Fruit fly (Drosophila melanogaster) whole organism, embryonic: Measurements from ENCODE around the gene CG8993.

Source experiments
- Atf6 ChIP-seq: fragments of 200-800 bp; sonication (Bioruptor generic); IDR thresholded peaks from 2 replicates; pipeline ENCODE4 v1.3.6; 2022; ENCODE audit warnings: missing biosample characterization, missing genetic modification characterization
- CG12155 ChIP-seq: fragments of 200-800 bp; sonication (Bioruptor generic); optimal IDR thresholded peaks from 3 replicates; lab custom pipeline; 2016; ENCODE audit warnings: missing biosample characterization, missing genetic modification characterization
- CG12744 ChIP-seq: fragments of 200-800 bp; sonication (Bioruptor generic); optimal IDR thresholded peaks from 2 replicates; lab custom pipeline; 2016; ENCODE audit warnings: missing biosample characterization, missing genetic modification characterization
- CG13287 ChIP-seq: fragments of 200-800 bp; sonication (Bioruptor generic); IDR thresholded peaks from 2 replicates; pipeline ENCODE4 v1.3.6; 2022; ENCODE audit warnings: missing biosample characterization, missing genetic modification characterization; ENCODE audit not compliant: partially characterized antibody
- CG13424 ChIP-seq: fragments of 200-800 bp; sonication (Bioruptor generic); optimal IDR thresholded peaks from 2 replicates; lab custom pipeline; 2019; ENCODE audit warnings: missing biosample characterization, mild to moderate bottlenecking, missing genetic modification characterization, moderate library complexity
- CG13775 ChIP-seq: fragments of 200-800 bp; sonication (Bioruptor generic); optimal IDR thresholded peaks from 3 replicates; lab custom pipeline; 2017; ENCODE audit warnings: missing biosample characterization, mild to moderate bottlenecking, missing genetic modification characterization
- CG15073 ChIP-seq: fragments of 200-800 bp; sonication (Bioruptor generic); optimal IDR thresholded peaks from 2 replicates; lab custom pipeline; 2016; ENCODE audit warnings: missing biosample characterization, missing genetic modification characterization
- CG17829 ChIP-seq: fragments of 200-800 bp; optimal IDR thresholded peaks from 2 replicates; lab custom pipeline; 2019; ENCODE audit warnings: missing biosample characterization, mild to moderate bottlenecking, missing genetic modification characterization, moderate library complexity
- CG31441 ChIP-seq: fragments of 200-800 bp; sonication (Bioruptor generic); IDR thresholded peaks from 2 replicates; pipeline ENCODE4 v1.3.6; 2022; ENCODE audit warnings: missing biosample characterization, missing genetic modification characterization
- CG33213 ChIP-seq: fragments of 200-800 bp; sonication (Bioruptor generic); optimal IDR thresholded peaks from 3 replicates; lab custom pipeline; 2016; ENCODE audit warnings: missing biosample characterization, missing genetic modification characterization
- CG34224 ChIP-seq: fragments of 200-800 bp; sonication (Bioruptor generic); IDR thresholded peaks from 3 replicates; pipeline ENCODE4 v1.3.6; 2022; ENCODE audit warnings: missing biosample characterization, missing genetic modification characterization; ENCODE audit not compliant: partially characterized antibody
- CG4282 ChIP-seq: fragments of 200-800 bp; sonication (Bioruptor generic); optimal IDR thresholded peaks from 2 replicates; lab custom pipeline; 2016; ENCODE audit warnings: missing biosample characterization, missing genetic modification characterization
- CG6254 ChIP-seq: fragments of 200-800 bp; sonication (Bioruptor generic); optimal IDR thresholded peaks from 3 replicates; lab custom pipeline; 2017; ENCODE audit warnings: mild to moderate bottlenecking, missing biosample characterization, missing genetic modification reagents, missing genetic modification characterization
- CG8944 ChIP-seq: fragments of 200-800 bp; sonication (Bioruptor generic); optimal IDR thresholded peaks from 3 replicates; lab custom pipeline; 2016; ENCODE audit warnings: missing biosample characterization, missing genetic modification characterization
- CTCF ChIP-seq: fragments of 200-800 bp; sonication (Bioruptor generic); optimal IDR thresholded peaks from 2 replicates; lab custom pipeline; 2017; ENCODE audit warnings: missing biosample characterization, mild to moderate bottlenecking, missing genetic modification characterization, moderate library complexity
- CrebB ChIP-seq: fragments of 200-800 bp; sonication (Bioruptor generic); optimal IDR thresholded peaks from 3 replicates; lab custom pipeline; 2018; ENCODE audit warnings: missing biosample characterization, mild to moderate bottlenecking, missing genetic modification characterization
- D19B ChIP-seq: fragments of 200-800 bp; sonication (Bioruptor generic); optimal IDR thresholded peaks from 2 replicates; lab custom pipeline; 2017; ENCODE audit warnings: missing biosample characterization, mild to moderate bottlenecking, missing genetic modification characterization
- Deaf1 ChIP-seq: fragments of 200-800 bp; optimal IDR thresholded peaks from 3 replicates; lab custom pipeline; 2019; ENCODE audit warnings: missing biosample characterization, mild to moderate bottlenecking, missing genetic modification characterization, moderate library complexity
- E2f2 ChIP-seq: fragments of 200-800 bp; sonication (Bioruptor generic); IDR thresholded peaks from 2 replicates; pipeline ENCODE4 v1.3.6; 2022; ENCODE audit warnings: missing biosample characterization, missing genetic modification characterization
- Fer3 ChIP-seq: fragments of 200-800 bp; sonication (Bioruptor generic); optimal IDR thresholded peaks from 2 replicates; lab custom pipeline; 2018; ENCODE audit warnings: missing biosample characterization, mild to moderate bottlenecking, missing genetic modification characterization, moderate library complexity
- Hey ChIP-seq: fragments of 200-800 bp; sonication (Bioruptor generic); optimal IDR thresholded peaks from 3 replicates; lab custom pipeline; 2018; ENCODE audit warnings: missing biosample characterization, mild to moderate bottlenecking, missing genetic modification characterization
- MESR4 ChIP-seq: fragments of 200-800 bp; sonication (Bioruptor generic); optimal IDR thresholded peaks from 2 replicates; lab custom pipeline; 2018; ENCODE audit warnings: missing biosample characterization, mild to moderate bottlenecking, missing genetic modification characterization, moderate library complexity
- Mes4 ChIP-seq: fragments of 200-800 bp; sonication (Bioruptor generic); optimal IDR thresholded peaks from 2 replicates; lab custom pipeline; 2016; ENCODE audit warnings: missing biosample characterization, missing genetic modification characterization
- Myb ChIP-seq: fragments of 200-800 bp; sonication (Bioruptor generic); optimal IDR thresholded peaks from 2 replicates; lab custom pipeline; 2016; ENCODE audit warnings: missing biosample characterization, missing genetic modification characterization
- Opbp ChIP-seq: fragments of 200-800 bp; sonication (Bioruptor generic); IDR thresholded peaks from 3 replicates; pipeline ENCODE4 v1.3.6; 2022; ENCODE audit warnings: missing biosample characterization, missing genetic modification characterization; ENCODE audit not compliant: partially characterized antibody
- Rx ChIP-seq: fragments of 200-800 bp; sonication (Bioruptor generic); IDR thresholded peaks from 2 replicates; pipeline ENCODE4 v1.3.6; 2022; ENCODE audit warnings: missing biosample characterization, missing genetic modification characterization
- TFAM ChIP-seq: fragments of 200-800 bp; sonication (Bioruptor generic); optimal IDR thresholded peaks from 2 replicates; lab custom pipeline; 2017; ENCODE audit warnings: missing biosample characterization, missing genetic modification characterization, inconsistent platforms
- Tbp ChIP-seq: fragments of >200 bp; optimal IDR thresholded peaks from 2 replicates; lab custom pipeline; 2018; ENCODE audit warnings: missing biosample characterization, missing genetic modification characterization
- btn ChIP-seq: fragments of 200-800 bp; sonication (Bioruptor generic); optimal IDR thresholded peaks from 2 replicates; lab custom pipeline; 2016; ENCODE audit warnings: missing biosample characterization, missing genetic modification characterization
- caup ChIP-seq: fragments of 200-800 bp; sonication (Bioruptor generic); optimal IDR thresholded peaks from 3 replicates; lab custom pipeline; 2017; ENCODE audit warnings: missing biosample characterization, mild to moderate bottlenecking, missing genetic modification characterization, moderate library complexity; ENCODE audit not compliant: severe bottlenecking
- chn ChIP-seq: fragments of 200-800 bp; sonication (Bioruptor generic); optimal IDR thresholded peaks from 2 replicates; lab custom pipeline; 2016; ENCODE audit warnings: missing biosample characterization, missing genetic modification characterization
- dan ChIP-seq: fragments of 200-800 bp; sonication (Bioruptor generic); IDR thresholded peaks from 2 replicates; pipeline ENCODE4 v1.3.6; 2022; ENCODE audit warnings: missing biosample characterization, missing genetic modification characterization
- dmrt11E ChIP-seq: fragments of 200-800 bp; sonication (Bioruptor generic); optimal IDR thresholded peaks from 3 replicates; lab custom pipeline; 2018; ENCODE audit warnings: missing biosample characterization, mild to moderate bottlenecking, missing genetic modification characterization, moderate library complexity
- fd3F ChIP-seq: fragments of 200-800 bp; sonication (Bioruptor generic); optimal IDR thresholded peaks from 2 replicates; lab custom pipeline; 2018; ENCODE audit warnings: missing biosample characterization, mild to moderate bottlenecking, missing genetic modification characterization, moderate library complexity
- fd96Cb ChIP-seq: fragments of 200-800 bp; sonication (Bioruptor generic); optimal IDR thresholded peaks from 2 replicates; lab custom pipeline; 2018; ENCODE audit warnings: missing biosample characterization, mild to moderate bottlenecking, missing genetic modification characterization, moderate library complexity
- hbn ChIP-seq: fragments of 200-800 bp; sonication (Bioruptor generic); IDR thresholded peaks from 2 replicates; pipeline ENCODE4 v1.3.6; 2022; ENCODE audit warnings: missing biosample characterization, missing genetic modification characterization; ENCODE audit not compliant: partially characterized antibody
- insv ChIP-seq, 2 experiments: fragments of 200-800 bp; sonication (Bioruptor generic); optimal IDR thresholded peaks; 3 replicates each; lab custom pipeline; 2016 to 2018; ENCODE audit warnings: missing biosample characterization in 2 of 2, missing genetic modification characterization in 2 of 2
- klu ChIP-seq: fragments of 200-800 bp; sonication (Bioruptor generic); IDR thresholded peaks from 2 replicates; pipeline ENCODE4 v1.3.6; 2022; ENCODE audit warnings: missing biosample characterization, missing genetic modification characterization
- lab ChIP-seq: fragments of 200-800 bp; sonication (Bioruptor generic); optimal IDR thresholded peaks from 3 replicates; lab custom pipeline; 2017; ENCODE audit warnings: missing biosample characterization, missing genetic modification characterization, mild to moderate bottlenecking, moderate library complexity, missing genetic modification reagents
- mam ChIP-seq: fragments of 200-800 bp; sonication (Bioruptor generic); optimal IDR thresholded peaks from 3 replicates; lab custom pipeline; 2016; ENCODE audit warnings: missing biosample characterization, missing genetic modification characterization
- mld ChIP-seq: fragments of 200-800 bp; sonication (Bioruptor generic); IDR thresholded peaks from 3 replicates; pipeline ENCODE4 v1.3.6; 2022; ENCODE audit warnings: missing biosample characterization, missing genetic modification characterization; ENCODE audit not compliant: partially characterized antibody
- nerfin-2 ChIP-seq: fragments of 200-800 bp; sonication (Bioruptor generic); IDR thresholded peaks from 2 replicates; pipeline ENCODE4 v1.3.6; 2022; ENCODE audit warnings: missing biosample characterization, missing genetic modification characterization; ENCODE audit not compliant: partially characterized antibody
- org-1 ChIP-seq: fragments of 200-800 bp; sonication (Bioruptor generic); optimal IDR thresholded peaks from 2 replicates; lab custom pipeline; 2017; ENCODE audit warnings: missing biosample characterization, missing genetic modification characterization
- salm ChIP-seq: fragments of 200-800 bp; sonication (Bioruptor generic); optimal IDR thresholded peaks from 2 replicates; lab custom pipeline; 2018; ENCODE audit warnings: missing biosample characterization, mild to moderate bottlenecking, missing genetic modification characterization
- sima ChIP-seq: fragments of 200-800 bp; sonication (Bioruptor generic); optimal IDR thresholded peaks from 2 replicates; lab custom pipeline; 2016; ENCODE audit warnings: missing biosample characterization, missing genetic modification characterization
- sqz ChIP-seq: fragments of 200-800 bp; sonication (Bioruptor generic); optimal IDR thresholded peaks from 3 replicates; lab custom pipeline; 2018; ENCODE audit warnings: missing biosample characterization, mild to moderate bottlenecking, missing genetic modification characterization
- tin ChIP-seq: fragments of 200-800 bp; sonication (Bioruptor generic); optimal IDR thresholded peaks from 3 replicates; lab custom pipeline; 2016; ENCODE audit warnings: missing biosample characterization, missing genetic modification characterization
- trem ChIP-seq: fragments of 200-800 bp; optimal IDR thresholded peaks from 3 replicates; lab custom pipeline; 2019; ENCODE audit warnings: missing biosample characterization, mild to moderate bottlenecking, missing genetic modification characterization, moderate library complexity
- vvl ChIP-seq: fragments of 200-800 bp; sonication (Bioruptor generic); IDR thresholded peaks from 2 replicates; pipeline ENCODE4 v1.3.6; 2022; ENCODE audit warnings: missing biosample characterization, missing genetic modification characterization
- wor ChIP-seq: fragments of 200-800 bp; sonication (Bioruptor generic); IDR thresholded peaks from 2 replicates; pipeline ENCODE4 v1.3.6; 2022; ENCODE audit warnings: missing biosample characterization, missing genetic modification characterization
- z ChIP-seq: fragments of 200-800 bp; sonication (Bioruptor generic); IDR thresholded peaks from 3 replicates; pipeline ENCODE4 v1.3.6; 2022; ENCODE audit warnings: missing biosample characterization, missing genetic modification characterization
- zfh2 ChIP-seq: fragments of 200-800 bp; sonication (Bioruptor generic); optimal IDR thresholded peaks from 2 replicates; lab custom pipeline; 2016; ENCODE audit warnings: missing biosample characterization, missing genetic modification characterization

CG8993 gene

DNA sequence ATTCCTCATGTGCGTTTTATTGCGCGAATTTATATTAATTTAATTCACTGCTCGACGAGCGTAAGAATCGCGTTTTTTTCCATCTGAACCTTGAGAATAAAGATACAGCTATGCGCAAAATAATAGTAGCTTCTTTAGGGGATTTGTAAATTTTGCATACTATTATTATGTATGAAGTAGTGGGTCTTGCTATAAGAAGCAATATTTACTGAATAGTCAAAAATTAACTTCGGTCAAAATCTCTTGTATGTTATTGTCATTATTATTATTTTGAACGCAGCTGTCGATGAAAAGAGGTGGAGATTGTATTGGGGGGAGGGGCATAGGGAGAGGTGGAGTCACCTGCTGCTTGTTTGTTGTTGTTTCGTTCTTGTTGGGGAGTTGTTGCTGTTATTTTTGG lies 46.8 kb downstream of the CG8993 start (continued):
- peak; percentile 54 for TF ChIP-seq dmrt11E (tag; lab: Kevin White, UChicago)
- peak; percentile 45 for TF ChIP-seq org-1 (GFP tag; lab: Kevin White, UChicago)
- TF ChIP-seq chn (GFP tag; lab: Kevin White, UChicago): peak; percentile 65
- TF ChIP-seq CG4282: no peak
- TF ChIP-seq MESR4: no peak
- peak; percentile 97 for TF ChIP-seq lab (GFP tag; lab: Kevin White, UChicago)
- TF ChIP-seq caup (GFP tag; lab: Kevin White, UChicago): peak; percentile 87
- peak; percentile 66 for TF ChIP-seq D19B (GFP tag; lab: Kevin White, UChicago)
- TF ChIP-seq vvl (GFP tag; lab: Robert Waterston, UW): peak; percentile 95
- peak; percentile 73 for TF ChIP-seq Deaf1 (tag; lab: Kevin White, UChicago)
- no peak for TF ChIP-seq nerfin-2 (GFP tag; lab: Robert Waterston, UW)
- peak; percentile 59 for TF ChIP-seq CTCF (GFP tag; lab: Kevin White, UChicago)
- TF ChIP-seq trem: peak; percentile 84
- peak; percentile 52 for TF ChIP-seq btn (GFP tag; lab: Kevin White, UChicago)
- TF ChIP-seq Opbp (GFP tag; lab: Robert Waterston, UW): no peak
- TF ChIP-seq CG13287 (GFP tag; lab: Robert Waterston, UW): no peak
- TF ChIP-seq salm (tag; lab: Kevin White, UChicago): no peak
- no peak for TF ChIP-seq insv (GFP tag; optimal IDR thresholded peaks at IDR 0.05; lab: Kevin White, UChicago)
- no peak for TF ChIP-seq dan (GFP tag; lab: Robert Waterston, UW)
- TF ChIP-seq CG31441 (GFP tag; lab: Robert Waterston, UW): peak; percentile 51
- no peak for TF ChIP-seq hbn (GFP tag; lab: Robert Waterston, UW)
- peak; percentile 60 for TF ChIP-seq CG13775 (GFP tag; lab: Kevin White, UChicago)
- TF ChIP-seq CG17829: peak; percentile 64
- peak; percentile 55 for TF ChIP-seq CG12155 (GFP tag; lab: Kevin White, UChicago)
- TF ChIP-seq Hey (tag; lab: Kevin White, UChicago): no peak
- TF ChIP-seq zfh2 (GFP tag; lab: Kevin White, UChicago): peak; percentile 36
- TF ChIP-seq Atf6 (GFP tag; lab: Robert Waterston, UW): peak; percentile 90
- TF ChIP-seq sqz (GFP tag; lab: Kevin White, UChicago): peak; percentile 80
- peak; percentile 73 for TF ChIP-seq Rx (GFP tag; lab: Robert Waterston, UW)
- TF ChIP-seq wor: peak; percentile 78
- peak; percentile 71 for TF ChIP-seq klu (GFP tag; lab: Robert Waterston, UW)
- peak; percentile 78 for TF ChIP-seq sima
- TF ChIP-seq TFAM (GFP tag; lab: Kevin White, UChicago): peak; percentile 56
- TF ChIP-seq CG34224 (GFP tag; lab: Robert Waterston, UW): no peak
- no peak for TF ChIP-seq Tbp (GFP tag; lab: Kevin White, UChicago)
- peak; percentile 65 for TF ChIP-seq E2f2 (GFP tag; lab: Robert Waterston, UW)
- peak; percentile 84 for TF ChIP-seq CG6254 (GFP tag; lab: Kevin White, UChicago)
- peak; percentile 71 for TF ChIP-seq fd3F (GFP tag; lab: Kevin White, UChicago)
- peak; percentile 50 for TF ChIP-seq CG8944
- peak; percentile 50 for TF ChIP-seq Mes4
- peak; percentile 30 for TF ChIP-seq CrebB
- TF ChIP-seq z: no peak
- peak; percentile 63 for TF ChIP-seq mam (GFP tag; lab: Kevin White, UChicago)
- TF ChIP-seq CG13424 (tag; lab: Kevin White, UChicago): peak; percentile 67
- TF ChIP-seq fd96Cb: peak; percentile 91
- TF ChIP-seq CG12744 (GFP tag; lab: Kevin White, UChicago): peak; percentile 39
- peak; percentile 29 for TF ChIP-seq Myb (GFP tag; lab: Kevin White, UChicago)
- TF ChIP-seq mld (GFP tag; lab: Robert Waterston, UW): no peak
- peak; percentile 74 for TF ChIP-seq CG33213 (GFP tag; lab: Kevin White, UChicago)
- peak; percentile 86 for TF ChIP-seq Fer3
- TF ChIP-seq CG15073 (GFP tag; lab: Kevin White, UChicago): no peak
- TF ChIP-seq tin (GFP tag; lab: Kevin White, UChicago): peak; percentile 86
